Worm (Caenorhabditis elegans) whole organism, L2 larva: ENCODE results near the gene col-74.

Experiments
- F13H6.1 ChIP-seq: sonication (generic microtip); optimal IDR thresholded peaks from 2 replicates; lab custom pipeline; 2016; ENCODE audit warnings: missing genetic modification characterization, missing compliant biosample characterization
- R02D3.7 ChIP-seq: fragments of 150-350 bp; optimal IDR thresholded peaks from 2 replicates; lab custom pipeline; 2014; ENCODE audit warnings: missing biosample characterization, missing genetic modification characterization
- Y55F3AM.14 ChIP-seq: fragments of 200-800 bp; sonication (Bioruptor generic); optimal IDR thresholded peaks from 2 replicates; lab custom pipeline; 2018; ENCODE audit warnings: mild to moderate bottlenecking, missing genetic modification characterization, missing compliant biosample characterization
- ZK546.5 ChIP-seq: sonication (generic microtip); optimal IDR thresholded peaks from 2 replicates; lab custom pipeline; 2017; ENCODE audit warnings: missing biosample characterization, missing genetic modification characterization
- ama-1 ChIP-seq: fragments of 150-350 bp; optimal IDR thresholded peaks from 2 replicates; lab custom pipeline; 2018; ENCODE audit warnings: inconsistent platforms
- blmp-1 ChIP-seq: sonication (generic microtip); optimal IDR thresholded peaks from 2 replicates; lab custom pipeline; 2017; ENCODE audit warnings: missing genetic modification characterization, mild to moderate bottlenecking, missing compliant biosample characterization, antibody characterized with exemption, moderate library complexity; ENCODE audit not compliant: insufficient read depth
- ceh-16 ChIP-seq: fragments of 150-350 bp; optimal IDR thresholded peaks from 2 replicates; lab custom pipeline; 2014; ENCODE audit warnings: missing biosample characterization, missing genetic modification characterization
- crh-2 ChIP-seq: sonication (generic microtip); optimal IDR thresholded peaks from 2 replicates; lab custom pipeline; 2017; ENCODE audit warnings: missing biosample characterization, missing genetic modification characterization
- dmd-4 ChIP-seq: sonication (generic microtip); optimal IDR thresholded peaks from 2 replicates; lab custom pipeline; 2017; ENCODE audit warnings: missing biosample characterization, missing genetic modification characterization
- egl-27 ChIP-seq: sonication (generic microtip); optimal IDR thresholded peaks from 3 replicates; lab custom pipeline; 2017; ENCODE audit warnings: missing biosample characterization, missing genetic modification reagents, missing genetic modification characterization
- elt-3 ChIP-seq: sonication (generic microtip); optimal IDR thresholded peaks from 2 replicates; lab custom pipeline; 2017; ENCODE audit warnings: missing biosample characterization, missing genetic modification characterization
- gmeb-1 ChIP-seq: fragments of 150-350 bp; optimal IDR thresholded peaks from 2 replicates; lab custom pipeline; 2014; ENCODE audit warnings: missing biosample characterization, missing genetic modification characterization
- lin-39 ChIP-seq: fragments of 150-350 bp; optimal IDR thresholded peaks from 2 replicates; lab custom pipeline; 2014; ENCODE audit warnings: missing biosample characterization, missing genetic modification reagents, missing genetic modification characterization
- lsy-2 ChIP-seq, 2 experiments: fragments of 150-350 bp in 1 of 2; sonication (generic microtip) in 1 of 2; optimal IDR thresholded peaks; 2 replicates each; lab custom pipeline; 2014 to 2017; ENCODE audit warnings: missing biosample characterization in 2 of 2, missing genetic modification characterization in 2 of 2
- mbf-1 ChIP-seq: sonication (generic microtip); optimal IDR thresholded peaks from 2 replicates; lab custom pipeline; 2017; ENCODE audit warnings: missing biosample characterization, missing genetic modification characterization
- nhr-11 ChIP-seq: fragments of 150-350 bp; optimal IDR thresholded peaks from 2 replicates; lab custom pipeline; 2014; ENCODE audit warnings: missing biosample characterization, missing genetic modification characterization
- nhr-12 ChIP-seq: fragments of 150-350 bp; optimal IDR thresholded peaks from 2 replicates; lab custom pipeline; 2014; ENCODE audit warnings: missing biosample characterization, missing genetic modification characterization
- nhr-21 ChIP-seq: fragments of 150-350 bp; optimal IDR thresholded peaks from 2 replicates; lab custom pipeline; 2014; ENCODE audit warnings: missing biosample characterization, missing genetic modification characterization
- nhr-237 ChIP-seq: fragments of 150-350 bp; optimal IDR thresholded peaks from 2 replicates; lab custom pipeline; 2014; ENCODE audit warnings: missing biosample characterization, missing genetic modification characterization
- nhr-25 ChIP-seq: fragments of 150-350 bp; sonication (generic microtip); optimal IDR thresholded peaks from 3 replicates; lab custom pipeline; 2014; ENCODE audit warnings: missing biosample characterization, missing genetic modification characterization
- nhr-6 ChIP-seq: fragments of 150-350 bp; optimal IDR thresholded peaks from 2 replicates; lab custom pipeline; 2014; ENCODE audit warnings: missing biosample characterization, missing genetic modification characterization
- nhr-77 ChIP-seq: fragments of 150-350 bp; optimal IDR thresholded peaks from 2 replicates; lab custom pipeline; 2014; ENCODE audit warnings: missing biosample characterization, missing genetic modification characterization
- skn-1 ChIP-seq: sonication (generic microtip); optimal IDR thresholded peaks from 2 replicates; lab custom pipeline; 2017; ENCODE audit warnings: missing biosample characterization, missing genetic modification characterization
- sma-3 ChIP-seq: sonication (generic microtip); optimal IDR thresholded peaks from 2 replicates; lab custom pipeline; 2016; ENCODE audit warnings: missing genetic modification reagents, missing genetic modification characterization, missing compliant biosample characterization
- sma-9 ChIP-seq, 2 experiments: fragments of 150-350 bp in 1 of 2; sonication (generic microtip) in 1 of 2; optimal IDR thresholded peaks; 2 replicates each; lab custom pipeline; 2014 to 2016; ENCODE audit warnings: missing genetic modification characterization in 2 of 2, mild to moderate bottlenecking in 1 of 2, missing biosample characterization in 1 of 2, missing compliant biosample characterization in 1 of 2, missing genetic modification reagents in 1 of 2, moderate library complexity in 1 of 2
- snpc-4 ChIP-seq: fragments of 150-350 bp; optimal IDR thresholded peaks from 2 replicates; lab custom pipeline; 2014; ENCODE audit warnings: missing biosample characterization, missing genetic modification characterization
- unc-39 ChIP-seq: fragments of 150-350 bp; optimal IDR thresholded peaks from 2 replicates; lab custom pipeline; 2014; ENCODE audit warnings: missing biosample characterization, missing genetic modification characterization
- unc-55 ChIP-seq: fragments of 150-350 bp; sonication (generic microtip); optimal IDR thresholded peaks from 3 replicates; lab custom pipeline; 2014; ENCODE audit warnings: missing biosample characterization, missing genetic modification reagents, missing genetic modification characterization
- unc-62 ChIP-seq: fragments of 150-350 bp; optimal IDR thresholded peaks from 2 replicates; lab custom pipeline; 2014; ENCODE audit warnings: missing biosample characterization, missing genetic modification reagents, missing genetic modification characterization
- zag-1 ChIP-seq: fragments of 150-350 bp; optimal IDR thresholded peaks from 2 replicates; lab custom pipeline; 2014; ENCODE audit warnings: missing biosample characterization, missing genetic modification characterization
- ztf-1 ChIP-seq: fragments of 200-800 bp; sonication (Bioruptor generic); conservative IDR thresholded peaks from 2 replicates; pipeline ENCODE4 v1.3.6; 2022; ENCODE audit warnings: missing genetic modification characterization, missing compliant biosample characterization
- ztf-11 ChIP-seq: sonication (generic microtip); optimal IDR thresholded peaks from 2 replicates; lab custom pipeline; 2017; ENCODE audit warnings: missing biosample characterization, missing genetic modification characterization

Gene col-74

DNA sequence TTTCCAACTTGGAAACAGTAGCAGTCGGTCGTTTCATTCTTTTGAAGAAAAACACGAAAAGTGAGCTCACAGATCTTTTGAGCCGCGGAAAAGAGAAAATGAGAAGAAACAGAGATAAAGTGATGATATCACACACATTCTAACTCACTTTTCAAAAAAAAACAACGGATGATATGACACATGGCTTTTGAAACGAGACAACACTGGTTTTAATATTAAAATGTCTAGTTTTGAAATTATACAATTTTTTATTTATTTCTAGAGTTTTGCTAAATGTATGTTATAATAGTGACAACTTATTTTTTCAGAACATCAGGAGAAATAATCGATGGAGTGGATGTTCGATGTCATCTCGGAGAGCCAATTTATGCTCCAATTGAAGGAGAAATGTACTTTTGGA lies 37.7 kb upstream of the col-74 start, which contains the start of gene K05F1.14:
TSS of gene K05F1.14 (minus strand) at position 101 of the 400 bp plus-strand sequence.
- TF ChIP-seq egl-27 (tag; lab: Kevin White, UChicago) (no peak), sma-9 (GFP tag; optimal IDR thresholded peaks at IDR 0.05; lab: Kevin White, UChicago) (no peak), sma-9 (tag; optimal IDR thresholded peaks at IDR 0.05; lab: Kevin White, UChicago) (no peak), crh-2 (tag; lab: Kevin White, UChicago) (no peak), ceh-16 (no peak), nhr-11 (tag; lab: Kevin White, UChicago) (no peak), ztf-11 (no peak), blmp-1 (no peak), snpc-4 (tag; lab: Kevin White, UChicago) (no peak), R02D3.7 (tag; lab: Kevin White, UChicago) (no peak), nhr-25 (tag; lab: Kevin White, UChicago) (no peak), ZK546.5 (tag; lab: Kevin White, UChicago) (no peak), elt-3 (no peak), sma-3 (GFP tag; lab: Kevin White, UChicago) (no peak), skn-1 (tag; lab: Kevin White, UChicago) (no peak), F13H6.1 (tag; lab: Kevin White, UChicago) (no peak), ztf-1 (GFP tag; lab: Robert Waterston, UW) (no peak)

- no peak for TF ChIP-seq mbf-1 (tag; lab: Kevin White, UChicago)
- no peak for TF ChIP-seq nhr-237
- no peak for TF ChIP-seq ama-1 (lab: Kevin White, UChicago)
- no peak for TF ChIP-seq F13H6.1 (tag; lab: Kevin White, UChicago)
- no peak for TF ChIP-seq crh-2 (tag; lab: Kevin White, UChicago)
- TF ChIP-seq lsy-2 (tag; optimal IDR thresholded peaks at IDR 0.05; lab: Kevin White, UChicago) = no peak
- TF ChIP-seq egl-27 (tag; lab: Kevin White, UChicago) = no peak
- TF ChIP-seq lin-39 (tag; lab: Kevin White, UChicago) = no peak
- TF ChIP-seq gmeb-1 (tag; lab: Kevin White, UChicago) = no peak
- TF ChIP-seq nhr-6 (tag; lab: Kevin White, UChicago) = no peak
- no peak for TF ChIP-seq unc-39
These were observed 36.0 kb upstream of the col-74 start, which contains the start of gene acdh-8 for ce11 chrII:5794195-5794594. Gene acdh-8, plus strand, starts transcription at chrII:5794495.

ce11 chrII:5797348-5797977 lies 32.7 kb upstream of the col-74 start, which contains the start of the genes msp-63 and msp-142:
Gene msp-63, minus strand, starts transcription at chrII:5797448.
Gene msp-142, plus strand, starts transcription at chrII:5797927.
- no peak for TF ChIP-seq nhr-25 (tag; lab: Kevin White, UChicago)
- no peak for TF ChIP-seq ama-1 (lab: Kevin White, UChicago)
- TF ChIP-seq R02D3.7 (tag; lab: Kevin White, UChicago) = no peak
- TF ChIP-seq Y55F3AM.14 (GFP tag; lab: Kevin White, UChicago) = no peak

DNA sequence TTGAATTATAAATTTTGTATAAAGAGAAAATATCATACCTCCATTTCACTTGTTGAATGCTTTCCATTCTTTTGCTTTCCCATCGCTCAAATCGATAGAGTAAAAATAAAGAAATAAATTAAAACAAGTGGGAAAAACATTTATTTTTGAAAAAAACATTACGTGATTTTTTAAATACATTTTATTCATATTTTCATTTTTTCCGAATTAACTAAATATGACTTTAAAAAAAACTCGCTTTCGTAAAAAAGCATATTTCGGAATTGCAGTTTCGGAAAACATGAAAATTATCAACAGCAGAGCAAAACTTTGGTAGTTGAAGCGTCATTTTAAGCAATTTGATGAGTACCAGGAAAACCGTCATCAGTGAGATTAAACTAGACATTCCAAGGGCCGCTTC lies 30.6 kb upstream of the col-74 start, which contains the start of gene K05F1.8:
TSS of gene K05F1.8 (minus strand) at position 101 of the 400 bp plus-strand sequence.
- TF ChIP-seq elt-3 (no peak), R02D3.7 (tag; lab: Kevin White, UChicago) (no peak), dmd-4 (tag; lab: Kevin White, UChicago) (no peak), skn-1 (tag; lab: Kevin White, UChicago) (no peak), nhr-12 (tag; lab: Kevin White, UChicago) (no peak)

ce11 chrII:5801075-5801474 lies 29.1 kb upstream of the col-74 start, which contains the start of the genes K05F1.9 and K05F1.1:
Gene K05F1.9, minus strand, starts transcription at chrII:5801175.
Gene K05F1.1, plus strand, starts transcription at chrII:5801382.
- TF ChIP-seq crh-2 (tag; lab: Kevin White, UChicago) (no peak), gmeb-1 (tag; lab: Kevin White, UChicago) (no peak), zag-1 (tag; lab: Kevin White, UChicago) (no peak), ceh-16 (no peak), skn-1 (tag; lab: Kevin White, UChicago) (no peak), elt-3 (no peak), unc-62 (GFP tag; lab: Kevin White, UChicago) (no peak), nhr-11 (tag; lab: Kevin White, UChicago) (no peak), nhr-77 (tag; lab: Kevin White, UChicago) (no peak), lin-39 (tag; lab: Kevin White, UChicago) (no peak), mbf-1 (tag; lab: Kevin White, UChicago) (no peak), nhr-21 (tag; lab: Kevin White, UChicago) (no peak), lsy-2 (tag; optimal IDR thresholded peaks at IDR 0.05; lab: Kevin White, UChicago) (no peak), unc-55 (GFP tag; lab: Kevin White, UChicago) (no peak)
